Fruit fly (Drosophila melanogaster) whole organism, embryonic: ENCODE measurements around the gene Socs36E.
A peak's percentile ranks its signal among the peaks of the same experiment; 100 is the strongest.

ENCODE experiments used
- Atf6 ChIP-seq: fragments of 200-800 bp; sonication (Bioruptor generic); IDR thresholded peaks from 2 replicates; pipeline ENCODE4 v1.3.6; 2022; ENCODE audit warnings: missing biosample characterization, missing genetic modification characterization
- Awh ChIP-seq: fragments of 200-800 bp; sonication (Bioruptor generic); IDR thresholded peaks from 2 replicates; pipeline ENCODE4, ENCODE4 v1.3.6; 2022; ENCODE audit warnings: missing biosample characterization, missing genetic modification characterization
- CG10321 ChIP-seq: fragments of 200-800 bp; sonication (Bioruptor generic); IDR thresholded peaks from 2 replicates; pipeline ENCODE4 v1.3.6; 2022; ENCODE audit warnings: missing biosample characterization, missing genetic modification characterization
- CG11093 ChIP-seq: fragments of 200-800 bp; sonication (Bioruptor generic); IDR thresholded peaks from 3 replicates; pipeline ENCODE4 v1.3.6; 2022; ENCODE audit warnings: missing biosample characterization, missing genetic modification characterization
- CG11695 ChIP-seq: fragments of 200-800 bp; sonication (Bioruptor generic); IDR thresholded peaks from 3 replicates; pipeline ENCODE4 v1.3.6; 2022; ENCODE audit warnings: missing biosample characterization, missing genetic modification characterization
- CG11696 ChIP-seq: fragments of 200-800 bp; sonication (Bioruptor generic); IDR thresholded peaks from 2 replicates; pipeline ENCODE4 v1.3.6; 2022; ENCODE audit warnings: missing biosample characterization, missing genetic modification characterization
- CG12155 ChIP-seq: fragments of 200-800 bp; sonication (Bioruptor generic); optimal IDR thresholded peaks from 3 replicates; lab custom pipeline; 2016; ENCODE audit warnings: missing biosample characterization, missing genetic modification characterization
- CG12744 ChIP-seq: fragments of 200-800 bp; sonication (Bioruptor generic); optimal IDR thresholded peaks from 2 replicates; lab custom pipeline; 2016; ENCODE audit warnings: missing biosample characterization, missing genetic modification characterization
- CG14667 ChIP-seq: fragments of 200-800 bp; sonication (Bioruptor generic); IDR thresholded peaks from 2 replicates; pipeline ENCODE4 v1.3.6; 2022; ENCODE audit warnings: missing biosample characterization, missing genetic modification characterization
- CG15269 ChIP-seq: fragments of 200-800 bp; sonication (Bioruptor generic); optimal IDR thresholded peaks from 2 replicates; lab custom pipeline; 2018; ENCODE audit warnings: missing biosample characterization, mild to moderate bottlenecking, missing genetic modification characterization, moderate library complexity
- CG16813 ChIP-seq: fragments of 200-800 bp; sonication (Bioruptor generic); IDR thresholded peaks from 3 replicates; pipeline ENCODE4 v1.3.6; 2022; ENCODE audit warnings: missing biosample characterization, missing genetic modification characterization; ENCODE audit not compliant: partially characterized antibody
- CG17359 ChIP-seq: fragments of 200-800 bp; sonication (Bioruptor generic); optimal IDR thresholded peaks from 3 replicates; lab custom pipeline; 2018; ENCODE audit warnings: missing biosample characterization, mild to moderate bottlenecking, missing genetic modification characterization, moderate library complexity
- CG2199 ChIP-seq: fragments of 200-800 bp; sonication (Bioruptor generic); IDR thresholded peaks from 3 replicates; pipeline ENCODE4 v1.3.6; 2022; ENCODE audit warnings: missing biosample characterization, missing genetic modification characterization
- CG3163 ChIP-seq: fragments of 200-800 bp; sonication (Bioruptor generic); optimal IDR thresholded peaks from 3 replicates; lab custom pipeline; 2016; ENCODE audit warnings: missing biosample characterization, missing genetic modification characterization
- CG3995 ChIP-seq: fragments of 200-800 bp; sonication (Bioruptor generic); optimal IDR thresholded peaks from 3 replicates; lab custom pipeline; 2016; ENCODE audit warnings: missing biosample characterization, missing genetic modification characterization
- CG4282 ChIP-seq: fragments of 200-800 bp; sonication (Bioruptor generic); optimal IDR thresholded peaks from 2 replicates; lab custom pipeline; 2016; ENCODE audit warnings: missing biosample characterization, missing genetic modification characterization
- CG4404 ChIP-seq: fragments of 200-800 bp; sonication (Bioruptor generic); IDR thresholded peaks from 2 replicates; pipeline ENCODE4 v1.3.6; 2022; ENCODE audit warnings: missing biosample characterization, missing genetic modification characterization
- CG4730 ChIP-seq: fragments of 200-800 bp; sonication (Bioruptor generic); IDR thresholded peaks from 2 replicates; pipeline ENCODE4 v1.3.6; 2022; ENCODE audit warnings: missing biosample characterization, missing genetic modification characterization
- CG6854 ChIP-seq: fragments of 200-800 bp; sonication (Bioruptor generic); optimal IDR thresholded peaks from 3 replicates; lab custom pipeline; 2017; ENCODE audit warnings: missing biosample characterization, mild to moderate bottlenecking, missing genetic modification characterization
- CG7928 ChIP-seq: fragments of 200-800 bp; sonication (Bioruptor generic); optimal IDR thresholded peaks from 2 replicates; lab custom pipeline; 2017; ENCODE audit warnings: missing biosample characterization, mild to moderate bottlenecking, missing genetic modification characterization
- CG7987 ChIP-seq: fragments of 200-800 bp; sonication (Bioruptor generic); optimal IDR thresholded peaks from 2 replicates; lab custom pipeline; 2018; ENCODE audit warnings: missing biosample characterization, mild to moderate bottlenecking, missing genetic modification characterization, moderate library complexity
- CG9797 ChIP-seq: fragments of 200-800 bp; sonication (Bioruptor generic); optimal IDR thresholded peaks from 3 replicates; lab custom pipeline; 2018; ENCODE audit warnings: missing biosample characterization, mild to moderate bottlenecking, missing genetic modification characterization
- Camta ChIP-seq: fragments of 200-800 bp; sonication (Bioruptor generic); optimal IDR thresholded peaks from 2 replicates; lab custom pipeline; 2016; ENCODE audit warnings: missing biosample characterization, missing genetic modification characterization
- Dll ChIP-seq: fragments of 200-800 bp; sonication (Bioruptor generic); IDR thresholded peaks from 4 replicates; pipeline ENCODE4 v1.3.6; 2022; ENCODE audit warnings: missing biosample characterization, missing genetic modification characterization; ENCODE audit not compliant: partially characterized antibody
- Doc2 ChIP-seq: fragments of 200-800 bp; sonication (Bioruptor generic); IDR thresholded peaks from 2 replicates; pipeline ENCODE4 v1.3.6; 2022; ENCODE audit warnings: missing biosample characterization, missing genetic modification characterization
- Ets65A ChIP-seq: fragments of 200-800 bp; sonication (Bioruptor generic); peaks from one replicate; lab custom pipeline; 2016; ENCODE audit warnings: missing biosample characterization, missing genetic modification characterization
- GATAe ChIP-seq: fragments of 200-800 bp; sonication (Bioruptor generic); conservative IDR thresholded peaks from 2 replicates; pipeline ENCODE4 v1.3.6; 2022; ENCODE audit warnings: missing biosample characterization, missing genetic modification characterization
- Gsc ChIP-seq: fragments of 200-800 bp; sonication (Bioruptor generic); IDR thresholded peaks from 2 replicates; pipeline ENCODE4 v1.3.6; 2022; ENCODE audit warnings: missing biosample characterization, missing genetic modification characterization
- HLH54F ChIP-seq: fragments of 200-800 bp; sonication (Bioruptor generic); optimal IDR thresholded peaks from 3 replicates; lab custom pipeline; 2016; ENCODE audit warnings: missing biosample characterization, missing genetic modification characterization
- Hand ChIP-seq: fragments of 200-800 bp; sonication (Bioruptor generic); optimal IDR thresholded peaks from 2 replicates; lab custom pipeline; 2017; ENCODE audit warnings: mild to moderate bottlenecking, missing biosample characterization, missing genetic modification reagents, missing genetic modification characterization
- Lpt ChIP-seq: fragments of >200 bp; optimal IDR thresholded peaks from 2 replicates; lab custom pipeline; 2018; ENCODE audit warnings: missing biosample characterization, missing genetic modification characterization
- NfI ChIP-seq: fragments of 200-800 bp; sonication (Bioruptor generic); optimal IDR thresholded peaks from 3 replicates; lab custom pipeline; 2018; ENCODE audit warnings: missing biosample characterization, mild to moderate bottlenecking, missing genetic modification characterization, moderate library complexity
- Oaz ChIP-seq: fragments of 200-800 bp; sonication (Bioruptor generic); IDR thresholded peaks from 2 replicates; pipeline ENCODE4 v1.3.6; 2022; ENCODE audit warnings: missing biosample characterization, missing genetic modification characterization
- Pdp1 ChIP-seq, 2 experiments: fragments of 200-800 bp; sonication (Bioruptor generic); optimal IDR thresholded peaks; 3 replicates each; lab custom pipeline; 2016; ENCODE audit warnings: missing biosample characterization in 2 of 2, missing genetic modification characterization in 2 of 2, mild to moderate bottlenecking in 1 of 2, moderate library complexity in 1 of 2
- Rfx ChIP-seq: fragments of 200-800 bp; sonication (Bioruptor generic); IDR thresholded peaks from 2 replicates; pipeline ENCODE4 v1.3.6; 2022; ENCODE audit warnings: missing biosample characterization, missing genetic modification characterization
- Sry-β ChIP-seq: fragments of 200-800 bp; sonication (Bioruptor generic); optimal IDR thresholded peaks from 2 replicates; lab custom pipeline; 2018; ENCODE audit warnings: missing biosample characterization, mild to moderate bottlenecking, missing genetic modification characterization, moderate library complexity
- ato ChIP-seq: fragments of 200-800 bp; sonication (Bioruptor generic); IDR thresholded peaks from 2 replicates; pipeline ENCODE4 v1.3.6; 2022; ENCODE audit warnings: missing biosample characterization, missing genetic modification characterization; ENCODE audit not compliant: partially characterized antibody
- bcd ChIP-seq: fragments of 200-800 bp; sonication (Bioruptor generic); optimal IDR thresholded peaks from 2 replicates; lab custom pipeline; 2017; ENCODE audit warnings: missing biosample characterization, mild to moderate bottlenecking, missing genetic modification characterization
- bowl ChIP-seq: fragments of 200-800 bp; sonication (Bioruptor generic); IDR thresholded peaks from 2 replicates; pipeline ENCODE4 v1.3.6; 2022; ENCODE audit warnings: missing biosample characterization, missing genetic modification characterization
- emc ChIP-seq: fragments of 200-800 bp; sonication (Bioruptor generic); optimal IDR thresholded peaks from 2 replicates; lab custom pipeline; 2016; ENCODE audit warnings: missing biosample characterization, missing genetic modification characterization
- ewg ChIP-seq: fragments of 200-800 bp; sonication (Bioruptor generic); optimal IDR thresholded peaks from 3 replicates; lab custom pipeline; 2017; ENCODE audit warnings: mild to moderate bottlenecking, missing biosample characterization, missing genetic modification reagents, missing genetic modification characterization
- gsb ChIP-seq: fragments of 200-800 bp; sonication (Bioruptor generic); IDR thresholded peaks from 2 replicates; pipeline ENCODE4 v1.3.6; 2022; ENCODE audit warnings: missing biosample characterization, missing genetic modification characterization
- her ChIP-seq: fragments of 200-800 bp; sonication (Bioruptor generic); optimal IDR thresholded peaks from 2 replicates; lab custom pipeline; 2016; ENCODE audit warnings: missing biosample characterization, missing genetic modification characterization
- mirr ChIP-seq: fragments of 200-800 bp; sonication (Bioruptor generic); optimal IDR thresholded peaks from 3 replicates; lab custom pipeline; 2018; ENCODE audit warnings: missing biosample characterization, mild to moderate bottlenecking, missing genetic modification characterization
- nmo ChIP-seq: fragments of 200-800 bp; sonication (Bioruptor generic); optimal IDR thresholded peaks from 2 replicates; lab custom pipeline; 2018; ENCODE audit warnings: missing biosample characterization, mild to moderate bottlenecking, missing genetic modification characterization, moderate library complexity
- onecut ChIP-seq: fragments of 200-800 bp; sonication (Bioruptor generic); IDR thresholded peaks from 2 replicates; pipeline ENCODE4 v1.3.6; 2022; ENCODE audit warnings: missing biosample characterization, missing genetic modification characterization
- peb ChIP-seq: fragments of 200-800 bp; sonication (Bioruptor generic); IDR thresholded peaks from 2 replicates; pipeline ENCODE4 v1.3.6; 2022; ENCODE audit warnings: missing biosample characterization, missing genetic modification characterization
- repo ChIP-seq: fragments of 200-800 bp; sonication (Bioruptor generic); optimal IDR thresholded peaks from 2 replicates; lab custom pipeline; 2016; ENCODE audit warnings: missing biosample characterization, missing genetic modification characterization
- salm ChIP-seq: fragments of 200-800 bp; sonication (Bioruptor generic); optimal IDR thresholded peaks from 2 replicates; lab custom pipeline; 2018; ENCODE audit warnings: missing biosample characterization, mild to moderate bottlenecking, missing genetic modification characterization
- sim ChIP-seq: fragments of 200-800 bp; sonication (Bioruptor generic); IDR thresholded peaks from 2 replicates; pipeline ENCODE4 v1.3.6; 2022; ENCODE audit warnings: missing biosample characterization, missing genetic modification characterization
- ssp ChIP-seq: fragments of 200-800 bp; sonication (Bioruptor generic); IDR thresholded peaks from 2 replicates; pipeline ENCODE4 v1.3.6; 2022; ENCODE audit warnings: missing biosample characterization, missing genetic modification characterization
- tll ChIP-seq, 2 experiments: fragments of 200-800 bp in 1 of 2; fragments of >200 bp in 1 of 2; sonication (Bioruptor generic) in 1 of 2; optimal IDR thresholded peaks; 2 replicates each; lab custom pipeline; 2017 to 2019; ENCODE audit warnings: missing biosample characterization in 2 of 2, missing genetic modification characterization in 2 of 2, mild to moderate bottlenecking in 1 of 2, moderate library complexity in 1 of 2

Gene Socs36E

dm6 chr2L:18147511-18148072 lies 4.6 kb downstream of the Socs36E start (continued):
- no peak for TF ChIP-seq Awh (GFP tag; lab: Robert Waterston, UW)
- TF ChIP-seq CG12155 (GFP tag; lab: Kevin White, UChicago) = no peak
- no peak for TF ChIP-seq NfI (GFP tag; lab: Kevin White, UChicago)
- TF ChIP-seq gsb = no peak
- no peak for TF ChIP-seq CG12744
- no peak for TF ChIP-seq Hand (GFP tag; lab: Kevin White, UChicago)
- TF ChIP-seq sim = no peak
- no peak for TF ChIP-seq CG6854 (GFP tag; lab: Kevin White, UChicago)
- no peak for TF ChIP-seq Sry-β
- no peak for TF ChIP-seq bcd
- no peak for TF ChIP-seq CG16813
- no peak for TF ChIP-seq CG9797
- no peak for TF ChIP-seq CG7928 (GFP tag; lab: Kevin White, UChicago)
- TF ChIP-seq CG7987 (GFP tag; lab: Kevin White, UChicago) = peak; percentile 35
- TF ChIP-seq CG3995 = no peak
- TF ChIP-seq HLH54F = no peak
- no peak for TF ChIP-seq CG10321 (GFP tag; lab: Robert Waterston, UW)
- no peak for TF ChIP-seq ato
- peak in 1 of 2 experiments; percentile 29 for TF ChIP-seq Pdp1 (GFP tag; optimal IDR thresholded peaks at IDR 0.05; lab: Kevin White, UChicago)
- TF ChIP-seq Ets65A = no peak
- TF ChIP-seq bowl = no peak
- no peak for TF ChIP-seq peb (GFP tag; lab: Robert Waterston, UW)
- peak; percentile 96 for TF ChIP-seq mirr
- 0 out of 3 replicates have a peak, but pooled peaks have one; percentile 21 for TF ChIP-seq CG2199 (GFP tag; lab: Robert Waterston, UW)
- no peak for TF ChIP-seq CG11695 (GFP tag; lab: Robert Waterston, UW)
- TF ChIP-seq Doc2 (GFP tag; lab: Robert Waterston, UW) = no peak
- no peak for TF ChIP-seq CG11093 (GFP tag; lab: Robert Waterston, UW)
- no peak for TF ChIP-seq CG15269 (tag; lab: Kevin White, UChicago)
- no peak for TF ChIP-seq CG4404 (GFP tag; lab: Robert Waterston, UW)
- no peak for TF ChIP-seq CG4282 (GFP tag; lab: Kevin White, UChicago)
- TF ChIP-seq emc (GFP tag; lab: Kevin White, UChicago) = no peak
- no peak for TF ChIP-seq Rfx (GFP tag; lab: Robert Waterston, UW)
- no peak for TF ChIP-seq Gsc
- no peak for TF ChIP-seq Atf6
- TF ChIP-seq Lpt = no peak
- no peak for TF ChIP-seq tll (GFP tag; optimal IDR thresholded peaks at IDR 0.05; lab: Kevin White, UChicago)
- no peak for TF ChIP-seq CG14667 (GFP tag; lab: Robert Waterston, UW)
- TF ChIP-seq nmo (GFP tag; lab: Kevin White, UChicago) = no peak
- TF ChIP-seq CG17359 (tag; lab: Kevin White, UChicago) = no peak
- no peak for TF ChIP-seq Camta (GFP tag; lab: Kevin White, UChicago)
- no peak for TF ChIP-seq CG4730 (GFP tag; lab: Robert Waterston, UW)
- peak; percentile 0 for TF ChIP-seq salm (tag; lab: Kevin White, UChicago)
- TF ChIP-seq CG11696 (GFP tag; lab: Robert Waterston, UW) = no peak; the same call in 1 of the 2 replicates
- TF ChIP-seq Dll (GFP tag; lab: Robert Waterston, UW) = no peak
- TF ChIP-seq ssp (GFP tag; lab: Robert Waterston, UW) = no peak
- TF ChIP-seq onecut (GFP tag; lab: Robert Waterston, UW) = no peak
- TF ChIP-seq ewg (GFP tag; lab: Kevin White, UChicago) = no peak
- peak; percentile 95 for TF ChIP-seq GATAe (GFP tag; lab: Robert Waterston, UW)
- TF ChIP-seq her (GFP tag; lab: Kevin White, UChicago) = no peak
- no peak for TF ChIP-seq CG3163 (GFP tag; lab: Kevin White, UChicago)
- no peak for TF ChIP-seq Oaz (GFP tag; lab: Robert Waterston, UW)
- no peak for TF ChIP-seq repo (GFP tag; lab: Kevin White, UChicago)
